Worm (Caenorhabditis elegans) whole organism, mixed stage, embryonic: ENCODE measurements around the gene nhr-87.
"Not testable (repeated sequence)": the region's sequence is repeated elsewhere in the genome, so short reads cannot be mapped to it uniquely, and the experiment has no call there.

Source experiments
- M03D4.4 ChIP-seq: sonication (generic microtip); optimal IDR thresholded peaks from 2 replicates; lab custom pipeline; 2017; ENCODE audit warnings: mild to moderate bottlenecking, missing genetic modification characterization, missing compliant biosample characterization
- bed-3 ChIP-seq: fragments of 200-800 bp; sonication (Bioruptor generic); optimal IDR thresholded peaks from 3 replicates; lab custom pipeline; 2018; ENCODE audit warnings: mild to moderate bottlenecking, missing genetic modification characterization, moderate library complexity, missing compliant biosample characterization
- blmp-1 ChIP-seq: fragments of 150-350 bp; optimal IDR thresholded peaks from 2 replicates; lab custom pipeline; 2014; ENCODE audit warnings: missing biosample characterization, missing genetic modification characterization
- ceh-39 ChIP-seq: fragments of 150-350 bp; optimal IDR thresholded peaks from 2 replicates; lab custom pipeline; 2014; ENCODE audit warnings: missing biosample characterization, missing genetic modification characterization
- ceh-83 ChIP-seq: fragments of 200-800 bp; sonication (Bioruptor generic); optimal IDR thresholded peaks from 2 replicates; lab custom pipeline; 2018; ENCODE audit warnings: mild to moderate bottlenecking, missing genetic modification characterization, missing compliant biosample characterization
- ces-1 ChIP-seq: fragments of 150-350 bp; optimal IDR thresholded peaks from 2 replicates; lab custom pipeline; 2014; ENCODE audit warnings: missing biosample characterization, missing genetic modification reagents, missing genetic modification characterization
- cnd-1 ChIP-seq: fragments of 200-800 bp; sonication (Bioruptor generic); optimal IDR thresholded peaks from 2 replicates; lab custom pipeline; 2018; ENCODE audit warnings: mild to moderate bottlenecking, missing genetic modification characterization, missing compliant biosample characterization
- drap-1 ChIP-seq: fragments of 200-800 bp; sonication (Bioruptor generic); optimal IDR thresholded peaks from 3 replicates; lab custom pipeline; 2018; ENCODE audit warnings: mild to moderate bottlenecking, missing genetic modification characterization, missing compliant biosample characterization
- elt-1 ChIP-seq: sonication (generic microtip); optimal IDR thresholded peaks from 2 replicates; lab custom pipeline; 2017; ENCODE audit warnings: missing genetic modification characterization, mild to moderate bottlenecking, missing compliant biosample characterization, antibody characterized with exemption, moderate library complexity, borderline replicate concordance; ENCODE audit not compliant: insufficient read depth
- elt-3 ChIP-seq: fragments of 150-350 bp; optimal IDR thresholded peaks from 2 replicates; lab custom pipeline; 2014; ENCODE audit warnings: missing biosample characterization, missing genetic modification characterization
- flh-1 ChIP-seq: fragments of 200-800 bp; sonication (Bioruptor generic); optimal IDR thresholded peaks from 2 replicates; lab custom pipeline; 2018; ENCODE audit warnings: mild to moderate bottlenecking, missing genetic modification characterization, moderate library complexity, missing compliant biosample characterization
- ham-2 ChIP-seq: fragments of 200-800 bp; sonication (Bioruptor generic); optimal IDR thresholded peaks from 2 replicates; lab custom pipeline; 2018; ENCODE audit warnings: mild to moderate bottlenecking, missing genetic modification characterization, missing compliant biosample characterization
- hlh-1 ChIP-seq: fragments of 150-350 bp; optimal IDR thresholded peaks from 2 replicates; lab custom pipeline; 2014; ENCODE audit warnings: missing biosample characterization, missing genetic modification reagents, missing genetic modification characterization
- lin-32 ChIP-seq: fragments of 200-800 bp; sonication (Bioruptor generic); optimal IDR thresholded peaks from 2 replicates; lab custom pipeline; 2018; ENCODE audit warnings: mild to moderate bottlenecking, missing genetic modification characterization, missing compliant biosample characterization
- lsy-2 ChIP-seq: fragments of 150-350 bp; optimal IDR thresholded peaks from 2 replicates; lab custom pipeline; 2014; ENCODE audit warnings: missing biosample characterization, missing genetic modification characterization
- mab-5 ChIP-seq: fragments of 150-350 bp; optimal IDR thresholded peaks from 2 replicates; lab custom pipeline; 2014; ENCODE audit warnings: missing biosample characterization, missing genetic modification characterization
- mep-1 ChIP-seq: fragments of 150-350 bp; optimal IDR thresholded peaks from 2 replicates; lab custom pipeline; 2017; ENCODE audit warnings: missing biosample characterization, missing genetic modification reagents, missing genetic modification characterization, inconsistent platforms
- mls-2 ChIP-seq: sonication (generic microtip); optimal IDR thresholded peaks from 2 replicates; lab custom pipeline; 2016; ENCODE audit warnings: mild to moderate bottlenecking, missing genetic modification characterization, moderate library complexity, missing compliant biosample characterization
- nhr-12 ChIP-seq: fragments of 150-350 bp; optimal IDR thresholded peaks from 2 replicates; lab custom pipeline; 2014; ENCODE audit warnings: missing biosample characterization, missing genetic modification characterization
- nhr-2 ChIP-seq: fragments of 150-350 bp; optimal IDR thresholded peaks from 2 replicates; lab custom pipeline; 2014; ENCODE audit warnings: missing biosample characterization, missing genetic modification characterization
- nhr-237 ChIP-seq: fragments of 150-350 bp; optimal IDR thresholded peaks from 2 replicates; lab custom pipeline; 2014; ENCODE audit warnings: missing biosample characterization, missing genetic modification characterization
- nhr-28 ChIP-seq: fragments of 150-350 bp; optimal IDR thresholded peaks from 2 replicates; lab custom pipeline; 2014; ENCODE audit warnings: missing biosample characterization, missing genetic modification characterization
- nhr-76 ChIP-seq: sonication (generic microtip); optimal IDR thresholded peaks from 2 replicates; lab custom pipeline; 2017; ENCODE audit warnings: missing biosample characterization, missing genetic modification characterization
- sem-2 ChIP-seq: fragments of 200-800 bp; sonication (Bioruptor generic); optimal IDR thresholded peaks from 2 replicates; lab custom pipeline; 2018; ENCODE audit warnings: mild to moderate bottlenecking, missing genetic modification characterization, missing compliant biosample characterization
- snpc-4 ChIP-seq: fragments of 150-350 bp; optimal IDR thresholded peaks from 2 replicates; lab custom pipeline; 2014; ENCODE audit warnings: missing biosample characterization, missing genetic modification characterization
- sptf-1 ChIP-seq: sonication (generic microtip); optimal IDR thresholded peaks from 2 replicates; lab custom pipeline; 2017; ENCODE audit warnings: mild to moderate bottlenecking, missing genetic modification characterization, moderate library complexity, missing compliant biosample characterization
- tbx-8 ChIP-seq: fragments of 200-800 bp; sonication (Bioruptor generic); optimal IDR thresholded peaks from 2 replicates; lab custom pipeline; 2018; ENCODE audit warnings: mild to moderate bottlenecking, missing genetic modification characterization, moderate library complexity, missing compliant biosample characterization
- unc-120 ChIP-seq: sonication (generic microtip); optimal IDR thresholded peaks from 2 replicates; lab custom pipeline; 2017; ENCODE audit warnings: missing genetic modification characterization, missing compliant biosample characterization; ENCODE audit not compliant: poor library complexity, severe bottlenecking
- unc-62 ChIP-seq: fragments of 150-350 bp; optimal IDR thresholded peaks from 2 replicates; lab custom pipeline; 2014; ENCODE audit warnings: missing biosample characterization, missing genetic modification reagents, missing genetic modification characterization
- ztf-11 ChIP-seq: fragments of 150-350 bp; optimal IDR thresholded peaks from 2 replicates; lab custom pipeline; 2014; ENCODE audit warnings: missing biosample characterization, missing genetic modification characterization

nhr-87 gene

DNA sequence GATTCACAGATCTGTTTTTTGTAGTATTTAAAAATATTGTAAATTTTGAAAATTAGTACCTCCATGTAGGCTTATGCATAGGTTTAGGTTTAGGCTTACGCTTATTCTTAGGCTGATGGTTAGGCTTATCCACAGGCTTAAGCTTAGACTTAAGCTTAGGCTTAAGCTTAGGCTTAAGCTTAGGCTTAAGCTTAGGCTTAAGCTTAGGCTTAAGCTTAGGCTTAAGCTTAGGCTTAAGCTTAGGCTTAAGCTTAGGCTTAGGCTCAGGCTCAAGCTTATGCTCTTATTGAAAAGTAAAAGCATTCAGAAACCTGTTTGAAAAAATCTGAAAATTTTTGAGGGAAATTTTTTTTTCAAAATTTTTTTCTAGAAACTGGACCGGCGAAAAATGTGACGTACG lies 8.8 kb downstream of the nhr-87 start:
- TF ChIP-seq snpc-4 (no peak), ceh-39 (no peak), ham-2 (GFP tag; lab: Kevin White, UChicago) (peak; percentile 51)
- TF ChIP-seq, all 35 proteins: peak for 1

DNA sequence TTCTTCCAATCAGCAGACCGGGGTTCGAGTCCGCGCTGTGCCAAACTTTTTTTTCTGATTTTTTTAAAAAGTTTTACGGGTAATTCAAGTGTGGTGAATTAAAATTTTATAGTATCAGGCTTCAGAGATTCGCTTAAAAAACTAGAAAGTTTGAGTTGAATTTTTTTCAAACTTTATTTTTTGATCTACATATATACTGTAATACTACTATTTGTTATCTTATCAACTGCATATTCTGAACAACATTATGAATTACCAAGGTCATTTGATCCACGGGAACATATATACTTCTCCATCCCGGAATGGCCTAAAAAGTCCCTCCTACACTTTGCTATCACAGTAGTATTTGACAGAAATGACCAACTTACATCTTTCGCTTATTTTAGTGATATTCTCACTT lies 9.6 kb downstream of the nhr-87 start, which contains the start of gene Y41D4B.6:
TSS of gene Y41D4B.6 (plus strand) at position 301 of the 400 bp plus-strand sequence.
- TF ChIP-seq nhr-12, result no peak

DNA sequence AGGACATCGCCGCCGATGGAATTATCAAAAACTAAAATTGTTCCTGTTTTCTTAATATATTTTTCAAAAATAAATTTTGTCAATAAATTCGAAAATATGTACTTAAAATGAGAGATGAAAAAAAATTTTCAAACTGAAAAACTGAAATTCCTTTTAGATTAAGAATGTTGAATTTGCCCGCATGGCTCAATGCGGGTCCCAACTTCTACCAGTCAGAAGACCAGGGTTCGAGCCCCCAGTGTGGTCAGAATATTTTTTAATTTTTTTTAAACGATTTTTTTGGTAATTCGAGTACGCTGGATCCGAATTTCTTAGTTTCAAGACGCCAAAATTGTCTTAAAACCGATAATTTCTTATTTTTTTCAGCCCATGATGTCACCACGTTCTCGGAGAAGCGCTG lies 13.5 kb downstream of the nhr-87 start:
- no peak for TF ChIP-seq cnd-1
- no peak for TF ChIP-seq drap-1 (GFP tag; lab: Kevin White, UChicago)
- TF ChIP-seq hlh-1 (tag; lab: Kevin White, UChicago), result no peak
- TF ChIP-seq mep-1 (tag; lab: Kevin White, UChicago), result no peak
- no peak for TF ChIP-seq sptf-1 (tag; lab: Kevin White, UChicago)
- TF ChIP-seq mab-5 (tag; lab: Kevin White, UChicago), result no peak
- no peak for TF ChIP-seq lsy-2 (tag; lab: Kevin White, UChicago)
- no peak for TF ChIP-seq ceh-83
- TF ChIP-seq nhr-76 (tag; lab: Kevin White, UChicago), result no peak
- TF ChIP-seq nhr-237, result no peak
- TF ChIP-seq ceh-39, result no peak
- no peak for TF ChIP-seq M03D4.4 (tag; lab: Kevin White, UChicago)
- no peak for TF ChIP-seq nhr-12
- TF ChIP-seq mls-2, result no peak
- no peak for TF ChIP-seq elt-1 (tag; lab: Kevin White, UChicago)
- no peak for TF ChIP-seq ham-2 (GFP tag; lab: Kevin White, UChicago)
- TF ChIP-seq ztf-11 (tag; lab: Kevin White, UChicago), result no peak
- no peak for TF ChIP-seq elt-3 (tag; lab: Kevin White, UChicago)
- TF ChIP-seq ces-1 (GFP tag; lab: Kevin White, UChicago), result no peak

DNA sequence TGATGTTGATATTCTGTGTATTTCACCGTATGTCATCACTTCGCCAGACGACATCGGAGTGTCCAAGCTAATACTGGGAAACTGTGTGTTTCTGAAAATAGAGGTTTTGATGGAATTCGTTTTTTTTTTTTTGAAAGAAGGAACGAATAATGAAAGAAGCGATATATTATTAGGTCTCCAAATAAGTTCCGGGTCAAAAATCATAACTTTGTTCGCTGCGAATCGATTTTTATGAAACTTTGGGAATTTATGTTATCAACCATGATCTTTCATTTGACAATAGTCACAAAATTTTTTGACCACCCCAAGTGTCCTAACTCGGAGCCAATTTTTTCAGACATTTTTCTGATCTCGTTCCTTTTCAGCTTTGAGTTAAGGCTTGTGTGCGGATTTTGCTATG lies 21.4 kb downstream of the nhr-87 start, which contains the start of gene nhr-274:
TSS of gene nhr-274 (minus strand) at position 101 of the 400 bp plus-strand sequence.
- TF ChIP-seq cnd-1; blmp-1 (tag; lab: Kevin White, UChicago); unc-62 (GFP tag; lab: Kevin White, UChicago): not testable (repeated sequence)

DNA sequence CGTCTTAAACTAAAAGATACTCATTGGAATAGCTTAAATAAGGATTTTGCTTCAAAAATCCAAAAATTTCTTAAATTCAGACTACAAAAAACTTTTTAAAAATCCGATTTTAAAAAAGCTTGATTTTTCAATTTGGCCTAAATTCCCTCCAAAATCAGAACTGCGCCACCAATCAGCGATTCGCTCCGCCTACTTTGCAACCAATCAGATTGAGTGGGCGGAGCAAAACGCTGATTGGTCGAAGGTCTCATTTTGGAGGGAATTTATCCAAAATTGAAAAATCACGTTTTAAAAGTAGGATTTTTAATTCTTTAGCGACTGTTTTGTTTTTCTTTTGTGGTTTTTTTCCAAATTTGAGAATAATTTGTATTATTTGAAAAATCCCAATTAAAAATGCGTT lies 25.5 kb downstream of the nhr-87 start:
- no peak for TF ChIP-seq unc-62 (GFP tag; lab: Kevin White, UChicago)
- no peak for TF ChIP-seq sem-2 (GFP tag; lab: Kevin White, UChicago)
- no peak for TF ChIP-seq lin-32 (GFP tag; lab: Kevin White, UChicago)
- no peak for TF ChIP-seq bed-3
- TF ChIP-seq nhr-2 (tag; lab: Kevin White, UChicago), result no peak
- TF ChIP-seq tbx-8 (GFP tag; lab: Kevin White, UChicago), result no peak
- TF ChIP-seq elt-3 (tag; lab: Kevin White, UChicago), result no peak
- no peak for TF ChIP-seq flh-1
- no peak for TF ChIP-seq ham-2 (GFP tag; lab: Kevin White, UChicago)
- TF ChIP-seq ceh-83, result no peak
- no peak for TF ChIP-seq cnd-1
- no peak for TF ChIP-seq M03D4.4 (tag; lab: Kevin White, UChicago)
- TF ChIP-seq unc-120 (tag; lab: Kevin White, UChicago), result no peak
- TF ChIP-seq hlh-1 (tag; lab: Kevin White, UChicago), result no peak
- no peak for TF ChIP-seq sptf-1 (tag; lab: Kevin White, UChicago)
- no peak for TF ChIP-seq nhr-12
- TF ChIP-seq ceh-39, result no peak
- no peak for TF ChIP-seq mls-2
- TF ChIP-seq nhr-28 (tag; lab: Kevin White, UChicago), result no peak

DNA sequence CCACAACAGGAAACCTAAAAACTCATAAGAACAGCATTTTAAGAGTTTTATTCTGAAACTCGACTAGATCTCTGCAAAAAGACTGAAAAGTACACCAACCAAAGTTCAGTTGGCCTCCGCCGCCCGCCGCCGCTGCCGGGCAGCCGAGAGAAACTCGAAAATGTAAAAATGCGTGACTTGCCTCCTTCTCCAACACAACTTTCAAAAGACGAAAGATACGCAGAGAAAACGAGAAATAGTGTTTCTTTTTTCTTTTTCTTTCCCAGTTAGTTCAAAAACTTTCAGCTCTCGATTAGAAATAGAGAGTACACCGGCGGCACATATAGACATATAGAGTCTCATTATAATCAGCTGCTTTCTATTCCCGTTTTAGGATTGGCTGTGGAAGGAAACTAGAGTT lies 26.0 kb downstream of the nhr-87 start:
- no peak for TF ChIP-seq M03D4.4 (tag; lab: Kevin White, UChicago)
- peak; percentile 4 for TF ChIP-seq nhr-237
